Fruit fly (Drosophila melanogaster): ENCODE results near the gene Pex23.

The Pex23 gene

DNA sequence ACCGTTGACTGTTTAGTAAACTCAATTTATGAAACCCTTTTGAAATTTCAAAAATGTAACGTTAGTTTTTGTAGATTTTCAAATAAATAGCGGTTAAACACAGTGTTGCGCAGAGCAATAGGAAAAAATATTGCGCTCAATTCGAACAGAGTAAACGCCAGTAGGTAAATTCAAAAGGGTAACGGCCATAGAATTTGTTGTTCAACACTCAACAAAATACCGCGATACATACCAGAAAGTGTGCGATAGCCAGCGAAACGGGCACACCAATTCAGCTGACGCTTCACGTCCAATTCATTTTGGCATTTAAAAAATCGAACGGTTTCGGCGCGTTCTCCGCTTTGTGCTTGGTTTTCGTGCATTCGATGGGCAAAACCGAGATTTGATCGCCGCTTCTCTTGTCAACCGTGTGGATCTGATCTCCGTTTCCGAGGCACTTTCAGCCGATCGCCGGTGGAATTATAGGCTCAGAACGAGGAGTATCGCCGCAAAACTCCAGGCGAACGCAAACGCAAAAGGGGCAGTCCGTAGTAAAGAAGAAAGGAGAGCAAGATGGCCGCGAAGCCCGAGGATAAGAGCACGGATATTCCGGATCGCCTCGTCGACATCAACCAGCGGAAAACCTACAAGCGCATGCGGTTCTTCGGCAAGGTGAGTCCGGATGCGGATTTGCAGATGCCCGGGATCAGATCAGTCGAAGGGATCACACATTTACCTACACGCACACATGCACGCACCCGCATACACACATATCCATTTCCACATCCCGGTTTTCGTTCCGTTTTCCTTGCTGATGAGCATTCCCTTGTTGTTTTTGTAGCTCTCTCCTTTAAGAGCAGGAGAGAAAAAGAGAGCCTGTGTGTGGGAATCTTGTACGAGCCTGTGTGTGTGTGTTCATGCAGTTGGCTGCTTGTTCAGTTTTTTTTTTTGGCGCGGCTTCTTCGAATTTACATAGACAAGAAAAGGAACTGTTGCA, 8.1 kb upstream of the Pex23 start (continued):
- TF ChIP-seq Meics (GFP tag; optimal IDR thresholded peaks at IDR 0.05), result peak; percentile 5
- peak; percentile 32 for TF ChIP-seq NfI (GFP tag; optimal IDR thresholded peaks at IDR 0.05)
- TF ChIP-seq fd102C (GFP tag; optimal IDR thresholded peaks at IDR 0.05), result no peak
- no peak for TF ChIP-seq Lim3 (GFP tag; IDR thresholded peaks at IDR 0.05)
- no peak for TF ChIP-seq CG15073 (GFP tag; optimal IDR thresholded peaks at IDR 0.05)
- peak; percentile 36 for TF ChIP-seq dmrt11E (tag; optimal IDR thresholded peaks at IDR 0.05)
- no peak for TF ChIP-seq exex (tag; optimal IDR thresholded peaks at IDR 0.05)
- TF ChIP-seq sr (GFP tag; IDR thresholded peaks at IDR 0.05), result no peak
- no peak for TF ChIP-seq CG15696 (tag; optimal IDR thresholded peaks at IDR 0.05)
- no peak for TF ChIP-seq CG13123 (GFP tag; optimal IDR thresholded peaks at IDR 0.05)
- peak; percentile 30 for TF ChIP-seq luna (GFP tag; optimal IDR thresholded peaks at IDR 0.05)
- TF ChIP-seq Hmx (GFP tag; optimal IDR thresholded peaks at IDR 0.05), result no peak
- TF ChIP-seq hkb (optimal IDR thresholded peaks at IDR 0.05), result no peak
- TF ChIP-seq hkb (GFP tag; IDR thresholded peaks at IDR 0.05), result no peak
- no peak for TF ChIP-seq CG4820 (GFP tag; optimal IDR thresholded peaks at IDR 0.05)
- no peak for TF ChIP-seq rib (GFP tag; IDR thresholded peaks at IDR 0.05)
- peak; percentile 40 for TF ChIP-seq Side (GFP tag; optimal IDR thresholded peaks at IDR 0.05)
- no peak for TF ChIP-seq CG17385 (GFP tag; optimal IDR thresholded peaks at IDR 0.05)
- TF ChIP-seq CG12104 (GFP tag; optimal IDR thresholded peaks at IDR 0.05), result no peak
- TF ChIP-seq CG10209 (GFP tag; optimal IDR thresholded peaks at IDR 0.05), result no peak
- peak; percentile 57 for TF ChIP-seq Xbp1 (GFP tag; optimal IDR thresholded peaks at IDR 0.05)
- TF ChIP-seq Ravus (GFP tag; IDR thresholded peaks at IDR 0.05), result no peak
- TF ChIP-seq CG18764 (GFP tag; optimal IDR thresholded peaks at IDR 0.05), result peak; percentile 20
- TF ChIP-seq CG31441 (GFP tag; IDR thresholded peaks at IDR 0.05), result no peak
- peak; percentile 72 for TF ChIP-seq D (optimal IDR thresholded peaks at IDR 0.05)
- no peak for TF ChIP-seq D (GFP tag; optimal IDR thresholded peaks at IDR 0.05)
- TF ChIP-seq HLH3B (GFP tag; IDR thresholded peaks at IDR 0.05), result no peak
- peak; percentile 62; the same call in 1 of the 2 replicates for TF ChIP-seq CG32532 (GFP tag; IDR thresholded peaks at IDR 0.05)
- peak; percentile 59 for TF ChIP-seq Dip3 (GFP tag; optimal IDR thresholded peaks at IDR 0.05)
- 0 out of 2 replicates have a peak, but pooled peaks have one; percentile 13 for TF ChIP-seq Ada2b (GFP tag; IDR thresholded peaks at IDR 0.05)
- TF ChIP-seq CG3163 (GFP tag; optimal IDR thresholded peaks at IDR 0.05), result peak; percentile 44
- TF ChIP-seq Dll (GFP tag; IDR thresholded peaks at IDR 0.05; ENCODE audit: partially characterized antibody), result peak; percentile 83
- no peak for TF ChIP-seq nau (GFP tag; optimal IDR thresholded peaks at IDR 0.05)
- TF ChIP-seq CG2202 (tag; optimal IDR thresholded peaks at IDR 0.05), result no peak
- TF ChIP-seq Hey (tag; optimal IDR thresholded peaks at IDR 0.05), result no peak
- no peak for TF ChIP-seq stc (GFP tag; IDR thresholded peaks at IDR 0.05)
- TF ChIP-seq ase (GFP tag; IDR thresholded peaks at IDR 0.05), result no peak
- peak; percentile 6; the same call in 1 of the 2 replicates for TF ChIP-seq lmd (GFP tag; IDR thresholded peaks at IDR 0.05)
- TF ChIP-seq scrt (GFP tag; optimal IDR thresholded peaks at IDR 0.05), result no peak
- TF ChIP-seq phol (tag; optimal IDR thresholded peaks at IDR 0.05), result peak; percentile 63
- no peak for TF ChIP-seq Mes4 (GFP tag; optimal IDR thresholded peaks at IDR 0.05)
- no peak for TF ChIP-seq CG13296 (GFP tag; optimal IDR thresholded peaks at IDR 0.05)
- no peak for TF ChIP-seq CG10431 (GFP tag; optimal IDR thresholded peaks at IDR 0.05)
- peak; percentile 87 for TF ChIP-seq CG16813 (GFP tag; IDR thresholded peaks at IDR 0.05; ENCODE audit: partially characterized antibody)
- peak; percentile 92 for TF ChIP-seq Med (GFP tag)
- peak; percentile 26 for TF ChIP-seq bab2 (GFP tag; optimal IDR thresholded peaks at IDR 0.05)
- TF ChIP-seq org-1 (GFP tag; optimal IDR thresholded peaks at IDR 0.05), result no peak
- no peak for TF ChIP-seq CG6654 (GFP tag; optimal IDR thresholded peaks at IDR 0.05)
- TF ChIP-seq Pdp1 (GFP tag; optimal IDR thresholded peaks at IDR 0.05), result peak; percentile 53 to 55
